Worm (Caenorhabditis elegans): ENCODE data around the gene F40F8.5.

ce11 chrII:11088137-11088536 is 46.6 kb downstream of the F40F8.5 start:
- no peak for TF ChIP-seq ZK185.1 (tag; optimal IDR thresholded peaks at IDR 0.05; ENCODE audit: poor library complexity, severe bottlenecking)
- no peak for TF ChIP-seq ama-1 (optimal IDR thresholded peaks at IDR 0.05)
- no peak for TF ChIP-seq ama-1 (GFP tag; optimal IDR thresholded peaks at IDR 0.05)
- TF ChIP-seq pha-4 (tag; optimal IDR thresholded peaks at IDR 0.05), result no peak
- TF ChIP-seq pbrm-1 (GFP tag; IDR thresholded peaks at IDR 0.05), result no peak
- no peak for TF ChIP-seq let-526 (GFP tag; IDR thresholded peaks at IDR 0.05)
- TF ChIP-seq cebp-1 (GFP tag; IDR thresholded peaks at IDR 0.05), result no peak
- TF ChIP-seq cebp-1 (tag; optimal IDR thresholded peaks at IDR 0.05), result no peak
- TF ChIP-seq Y56A3A.18 (GFP tag; IDR thresholded peaks at IDR 0.05), result no peak
- no peak for TF ChIP-seq F57A8.1 (GFP tag; optimal IDR thresholded peaks at IDR 0.05)
- TF ChIP-seq T07F8.4 (tag; optimal IDR thresholded peaks at IDR 0.05), result no peak
- TF ChIP-seq nfya-2 (GFP tag; IDR thresholded peaks at IDR 0.05), result no peak
